Worm (Caenorhabditis elegans): ENCODE data around the gene Y54G2A.44.

The Y54G2A.44 gene

DNA sequence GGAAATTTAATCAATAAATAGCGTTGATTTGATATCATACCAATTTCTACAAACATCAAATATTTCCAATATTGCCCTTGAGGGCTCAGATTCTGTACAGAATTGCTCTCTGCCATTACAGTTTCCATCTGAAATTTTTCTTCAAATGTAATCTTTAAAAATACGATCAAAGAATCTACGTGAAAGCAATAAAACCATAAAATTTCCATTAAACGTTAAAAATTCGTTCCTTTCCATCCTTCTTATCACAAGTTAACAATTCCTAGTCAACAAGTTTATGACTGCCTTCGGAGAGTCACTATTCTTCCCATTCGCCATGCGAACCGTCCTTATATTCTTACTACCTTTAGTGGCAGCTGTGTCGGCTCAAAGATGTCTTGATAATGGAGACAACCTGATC lies 33.7 kb downstream of the Y54G2A.44 start, which contains the start of gene clec-82:
clec-82 (plus strand) TSS at position 301 of the 400 bp plus-strand sequence.
- TF ChIP-seq fos-1 (tag; optimal IDR thresholded peaks at IDR 0.05), result no peak
- no peak for TF ChIP-seq eor-1 (tag; optimal IDR thresholded peaks at IDR 0.05)
- TF ChIP-seq ama-1 (optimal IDR thresholded peaks at IDR 0.05), result no peak
- no peak for TF ChIP-seq aly-2 (tag; optimal IDR thresholded peaks at IDR 0.05)
- TF ChIP-seq nhr-23 (tag; optimal IDR thresholded peaks at IDR 0.05), result no peak
- TF ChIP-seq ceh-9 (tag; optimal IDR thresholded peaks at IDR 0.05), result no peak
- no peak for TF ChIP-seq ZK546.5 (tag; optimal IDR thresholded peaks at IDR 0.05)
- no peak for TF ChIP-seq nhr-237 (tag; optimal IDR thresholded peaks at IDR 0.05)

DNA sequence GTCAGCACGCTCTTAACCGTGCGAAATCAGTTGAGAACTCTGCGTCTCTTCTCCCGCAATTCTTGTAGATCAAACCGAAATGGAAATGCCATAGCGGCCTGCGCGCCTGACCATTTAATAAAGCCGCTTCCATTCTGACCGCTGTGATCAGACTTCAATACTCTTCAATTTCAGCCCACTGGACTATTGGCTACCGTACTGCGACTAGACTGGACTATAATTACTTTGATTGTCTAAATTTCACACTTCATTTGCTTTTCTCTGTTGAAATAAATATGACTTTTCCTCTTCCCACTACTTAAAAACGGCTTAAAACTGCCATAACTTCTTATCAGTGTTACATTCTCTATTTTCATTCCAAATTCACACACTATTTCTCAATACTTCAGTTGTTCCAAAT lies 36.6 kb downstream of the Y54G2A.44 start, which contains the start of gene Y54G2A.7:
Y54G2A.7 (plus strand) TSS at position 301 of the 400 bp plus-strand sequence.
- TF ChIP-seq elt-2 (tag; optimal IDR thresholded peaks at IDR 0.05), result peak; percentile 19
- TF ChIP-seq zag-1 (tag; optimal IDR thresholded peaks at IDR 0.05), result no peak

DNA sequence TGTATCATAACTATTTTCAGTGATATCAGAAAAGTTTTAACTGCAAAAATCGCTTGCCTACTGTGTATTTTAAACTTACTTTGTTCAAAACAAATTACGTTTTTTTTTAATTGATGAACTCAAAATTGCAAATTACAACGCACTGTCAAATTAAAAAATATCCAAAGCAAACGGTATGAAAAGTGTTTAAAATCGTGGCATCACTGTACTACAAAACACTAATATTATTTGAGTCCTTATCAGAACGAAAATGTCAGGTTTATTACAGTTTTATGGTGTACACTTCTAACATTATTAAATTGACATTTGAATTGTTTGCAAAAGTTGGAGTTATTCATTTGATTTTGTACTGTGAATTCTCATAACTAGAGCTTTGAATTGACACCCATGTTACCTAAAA lies 39.6 kb downstream of the Y54G2A.44 start, which contains the start of gene clec-83:
clec-83 (minus strand) TSS at position 213 of the 400 bp plus-strand sequence.
- TF ChIP-seq pha-4 (tag; optimal IDR thresholded peaks at IDR 0.05) (peak; percentile 28), nhr-67 (tag; optimal IDR thresholded peaks at IDR 0.05) (no peak), elt-2 (tag; optimal IDR thresholded peaks at IDR 0.05) (peak; percentile 55), pqm-1 (tag; optimal IDR thresholded peaks at IDR 0.05) (peak; percentile 27)

DNA sequence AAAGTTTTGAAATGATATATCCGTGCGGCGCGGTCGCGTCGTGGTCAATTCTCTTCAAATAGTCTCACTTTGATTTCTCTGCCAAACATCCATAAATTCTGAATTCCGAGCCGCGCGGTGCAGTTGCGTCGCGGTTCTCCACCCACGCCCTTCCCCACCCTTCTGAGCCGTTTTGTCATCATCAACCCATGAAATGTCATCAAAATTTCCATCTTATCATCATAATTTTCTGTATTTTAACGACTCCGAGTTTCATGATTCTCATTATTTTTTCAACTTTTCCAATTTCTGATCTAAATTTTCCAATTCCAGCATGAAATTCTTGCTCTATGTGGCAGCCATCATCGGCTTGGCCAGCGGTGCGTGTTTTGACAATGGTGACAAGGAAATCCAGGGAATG lies 40.5 kb downstream of the Y54G2A.44 start, which contains the start of gene clec-84:
clec-84 (plus strand) TSS at position 301 of the 400 bp plus-strand sequence.
- no peak for TF ChIP-seq nhr-25 (tag; optimal IDR thresholded peaks at IDR 0.05)
- TF ChIP-seq elt-2 (tag; optimal IDR thresholded peaks at IDR 0.05), result peak; percentile 2
- no peak for TF ChIP-seq tbx-2 (tag; optimal IDR thresholded peaks at IDR 0.05)

DNA sequence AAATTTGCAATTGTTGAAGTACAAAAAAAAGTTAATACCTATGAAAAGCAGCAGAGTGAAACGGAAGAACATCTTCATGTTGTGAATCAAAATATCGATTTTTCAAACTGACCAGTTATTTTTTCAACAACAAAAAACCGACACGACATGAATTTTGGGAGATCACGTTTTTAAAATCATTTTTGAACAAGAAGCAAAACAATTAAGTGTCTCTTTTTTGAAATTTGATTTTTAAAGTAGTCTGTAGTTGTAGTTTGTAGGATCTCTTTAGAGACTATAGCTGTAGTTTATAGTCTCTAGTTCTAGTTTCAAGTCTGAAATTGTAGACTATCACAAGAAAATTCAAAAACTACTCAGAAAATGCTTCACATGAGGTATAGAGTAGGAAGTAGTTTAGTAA lies 42.2 kb downstream of the Y54G2A.44 start, which contains the start of gene Y54G2A.15:
Y54G2A.15 (minus strand) TSS at position 101 of the 400 bp plus-strand sequence.
- no peak for TF ChIP-seq unc-39 (tag; optimal IDR thresholded peaks at IDR 0.05)
- no peak for TF ChIP-seq nhr-43 (tag; optimal IDR thresholded peaks at IDR 0.05; ENCODE audit: poor library complexity, severe bottlenecking)
- TF ChIP-seq skn-1 (tag; optimal IDR thresholded peaks at IDR 0.05), result no peak
- no peak for TF ChIP-seq unc-62 (GFP tag; optimal IDR thresholded peaks at IDR 0.05)
- TF ChIP-seq mdl-1 (tag; optimal IDR thresholded peaks at IDR 0.05), result no peak
- TF ChIP-seq egl-5 (tag; optimal IDR thresholded peaks at IDR 0.05), result no peak
- TF ChIP-seq elt-1 (tag; optimal IDR thresholded peaks at IDR 0.05), result no peak
- TF ChIP-seq daf-12 (tag; optimal IDR thresholded peaks at IDR 0.05), result no peak
- no peak for TF ChIP-seq ztf-11 (tag; optimal IDR thresholded peaks at IDR 0.05)
- no peak for TF ChIP-seq zag-1 (tag; optimal IDR thresholded peaks at IDR 0.05)
- TF ChIP-seq ZK546.5 (tag; optimal IDR thresholded peaks at IDR 0.05), result no peak
- TF ChIP-seq ceh-28 (tag; optimal IDR thresholded peaks at IDR 0.05), result no peak
- TF ChIP-seq hmg-11 (tag; optimal IDR thresholded peaks at IDR 0.05), result no peak
- no peak for TF ChIP-seq lin-15B (tag; optimal IDR thresholded peaks at IDR 0.05)
- no peak for TF ChIP-seq snpc-4 (tag; optimal IDR thresholded peaks at IDR 0.05)
- no peak for TF ChIP-seq ztf-4 (tag; optimal IDR thresholded peaks at IDR 0.05)
- no peak for TF ChIP-seq ceh-82 (tag; optimal IDR thresholded peaks at IDR 0.05)
- no peak for TF ChIP-seq pha-4 (tag; optimal IDR thresholded peaks at IDR 0.05)
- no peak for TF ChIP-seq nhr-25 (tag; optimal IDR thresholded peaks at IDR 0.05)

DNA sequence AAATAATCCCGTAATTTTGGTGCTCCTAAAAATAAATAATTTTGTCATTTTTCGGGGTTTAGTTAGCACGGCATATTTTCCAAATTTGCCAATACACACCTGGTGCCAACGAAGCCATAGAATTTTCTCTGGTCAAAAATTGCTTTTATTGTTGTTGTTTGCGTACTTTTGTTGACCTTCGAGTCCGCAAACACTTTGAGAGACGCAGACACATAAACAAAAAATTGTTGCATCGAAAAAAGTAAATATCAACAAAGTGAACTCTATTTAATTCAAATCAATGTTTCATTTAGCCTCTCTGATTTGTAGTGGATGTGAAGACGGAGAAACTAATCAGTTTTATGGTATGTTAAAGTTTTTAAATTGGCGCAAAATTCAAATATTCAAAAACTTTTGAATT lies 44.6 kb downstream of the Y54G2A.44 start, which contains the start of gene Y54G2A.40:
Y54G2A.40 (plus strand) TSS at position 213 of the 400 bp plus-strand sequence.
- TF ChIP-seq elt-2 (tag; optimal IDR thresholded peaks at IDR 0.05) (peak; percentile 9), nhr-11 (tag; optimal IDR thresholded peaks at IDR 0.05) (no peak), mdl-1 (tag; optimal IDR thresholded peaks at IDR 0.05) (no peak), skn-1 (tag; optimal IDR thresholded peaks at IDR 0.05) (no peak), daf-12 (tag; optimal IDR thresholded peaks at IDR 0.05) (no peak), pha-4 (tag; optimal IDR thresholded peaks at IDR 0.05) (peak; percentile 98), lin-15B (tag; optimal IDR thresholded peaks at IDR 0.05) (peak; percentile 36)

DNA sequence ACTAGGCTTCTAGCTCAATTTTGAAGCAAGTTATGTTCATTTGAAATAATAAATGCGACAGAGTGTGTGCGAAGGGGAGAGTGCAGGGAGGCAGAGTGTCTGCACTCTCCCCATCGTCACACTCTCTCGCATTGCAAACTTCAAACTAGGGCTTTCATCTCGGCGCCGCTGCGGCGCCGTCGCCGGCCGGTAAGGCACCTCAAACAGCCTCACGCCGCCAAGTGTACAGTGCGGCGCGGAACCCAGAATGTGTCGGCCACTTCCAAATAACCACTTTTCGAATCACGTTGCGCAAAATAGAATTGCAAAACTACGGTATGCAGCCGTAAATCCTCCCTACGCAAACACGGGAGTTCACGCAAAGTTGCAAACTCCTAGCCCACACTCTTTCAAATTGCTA lies 47.6 kb downstream of the Y54G2A.44 start:
- TF ChIP-seq ZK546.5 (tag; optimal IDR thresholded peaks at IDR 0.05), result no peak
- no peak for TF ChIP-seq daf-12 (tag; optimal IDR thresholded peaks at IDR 0.05)
- no peak for TF ChIP-seq nhr-76 (tag; optimal IDR thresholded peaks at IDR 0.05)
- no peak for TF ChIP-seq ceh-82 (tag; optimal IDR thresholded peaks at IDR 0.05)
- TF ChIP-seq pha-4 (tag; optimal IDR thresholded peaks at IDR 0.05), result no peak
- no peak for TF ChIP-seq elt-2 (tag; optimal IDR thresholded peaks at IDR 0.05)
- no peak for TF ChIP-seq hmg-11 (tag; optimal IDR thresholded peaks at IDR 0.05)
- TF ChIP-seq nhr-237 (tag; optimal IDR thresholded peaks at IDR 0.05), result no peak
- no peak for TF ChIP-seq nhr-77 (tag; optimal IDR thresholded peaks at IDR 0.05)
- no peak for TF ChIP-seq ceh-16 (tag; optimal IDR thresholded peaks at IDR 0.05)
- TF ChIP-seq jun-1 (tag; optimal IDR thresholded peaks at IDR 0.05), result no peak
- TF ChIP-seq zag-1 (tag; optimal IDR thresholded peaks at IDR 0.05), result no peak
- TF ChIP-seq elt-1 (tag; optimal IDR thresholded peaks at IDR 0.05), result no peak
- no peak for TF ChIP-seq tbx-2 (tag; optimal IDR thresholded peaks at IDR 0.05)
- TF ChIP-seq R02D3.7 (tag; optimal IDR thresholded peaks at IDR 0.05), result no peak
- no peak for TF ChIP-seq snpc-4 (tag; optimal IDR thresholded peaks at IDR 0.05)
- no peak for TF ChIP-seq elt-3 (tag; optimal IDR thresholded peaks at IDR 0.05)
- TF ChIP-seq eor-1 (tag; optimal IDR thresholded peaks at IDR 0.05), result no peak

Measured in whole organism, L3 larva.